Fruit fly (Drosophila melanogaster): ENCODE data around the gene Syx5.
A peak's percentile ranks its signal among the peaks of the same experiment; 100 is the strongest.

Gene Syx5

dm6 chr2L:16286360-16287005 is 20.7 kb upstream of the Syx5 start:
- TF ChIP-seq Pif1A (GFP tag; optimal IDR thresholded peaks at IDR 0.05) (peak; percentile 83), CG8159 (tag; optimal IDR thresholded peaks at IDR 0.05) (peak; percentile 80), CG13204 (GFP tag; optimal IDR thresholded peaks at IDR 0.05) (peak; percentile 71), CG9948 (tag; optimal IDR thresholded peaks at IDR 0.05) (peak; percentile 74), CG14655 (GFP tag; optimal IDR thresholded peaks at IDR 0.05) (peak; percentile 81), Pif1B (GFP tag; optimal IDR thresholded peaks at IDR 0.05) (peak; percentile 79), Snoo (tag; optimal IDR thresholded peaks at IDR 0.05) (peak; percentile 49), rn (GFP tag; IDR thresholded peaks at IDR 0.05) (no peak), CG15710 (tag; optimal IDR thresholded peaks at IDR 0.05) (peak; percentile 62), D1 (tag; optimal IDR thresholded peaks at IDR 0.05) (no peak), gl (tag; optimal IDR thresholded peaks at IDR 0.05) (peak; percentile 76), CG34367 (tag; optimal IDR thresholded peaks at IDR 0.05) (peak; percentile 60), EcR (GFP tag; optimal IDR thresholded peaks at IDR 0.05) (peak; percentile 57), CG4496 (GFP tag; IDR thresholded peaks at IDR 0.05) (no peak), CG8301 (tag; optimal IDR thresholded peaks at IDR 0.05) (peak; percentile 79), CG17806 (tag; optimal IDR thresholded peaks at IDR 0.05) (peak; percentile 75)

dm6 chr2L:16287006-16287601 is 20.0 kb upstream of the Syx5 start:
- TF ChIP-seq gl (tag; optimal IDR thresholded peaks at IDR 0.05): no peak
- no peak for TF ChIP-seq CG4496 (GFP tag; IDR thresholded peaks at IDR 0.05)
- TF ChIP-seq Snoo (tag; optimal IDR thresholded peaks at IDR 0.05): no peak
- no peak for TF ChIP-seq rn (GFP tag; IDR thresholded peaks at IDR 0.05)

- TF ChIP-seq CG8159 (tag; optimal IDR thresholded peaks at IDR 0.05) (peak; percentile 50), CG34367 (tag; optimal IDR thresholded peaks at IDR 0.05) (peak; percentile 34), CG4496 (GFP tag; IDR thresholded peaks at IDR 0.05) (no peak), Pif1A (GFP tag; optimal IDR thresholded peaks at IDR 0.05) (no peak), CG12605 (GFP tag; IDR thresholded peaks at IDR 0.05) (no peak), CG13204 (GFP tag; optimal IDR thresholded peaks at IDR 0.05) (peak; percentile 48), CG10348 (GFP tag; IDR thresholded peaks at IDR 0.05) (no peak), CG9948 (tag; optimal IDR thresholded peaks at IDR 0.05) (no peak), rn (GFP tag; IDR thresholded peaks at IDR 0.05) (no peak), CG8301 (tag; optimal IDR thresholded peaks at IDR 0.05) (no peak), D1 (tag; optimal IDR thresholded peaks at IDR 0.05) (no peak), fd96Ca (GFP tag; IDR thresholded peaks at IDR 0.05) (no peak), CG15710 (tag; optimal IDR thresholded peaks at IDR 0.05) (peak; percentile 12), Ets98B (GFP tag; IDR thresholded peaks at IDR 0.05) (no peak), Pif1B (GFP tag; optimal IDR thresholded peaks at IDR 0.05) (peak; percentile 64), gl (tag; optimal IDR thresholded peaks at IDR 0.05) (peak; percentile 18), EcR (GFP tag; optimal IDR thresholded peaks at IDR 0.05) (no peak), Snoo (tag; optimal IDR thresholded peaks at IDR 0.05) (peak; percentile 57), CG17806 (tag; optimal IDR thresholded peaks at IDR 0.05) (peak; percentile 1), CG32121 (GFP tag; IDR thresholded peaks at IDR 0.05) (no peak), CG14655 (GFP tag; optimal IDR thresholded peaks at IDR 0.05) (no peak)
Measured at dm6 chr2L:16287602-16288392, 19.3 kb upstream of the Syx5 start, which contains the start of the genes crp and pkaap. TSS of gene crp (minus strand) at chr2L:16287730. TSS of gene pkaap (plus strand) at chr2L:16288290.

DNA sequence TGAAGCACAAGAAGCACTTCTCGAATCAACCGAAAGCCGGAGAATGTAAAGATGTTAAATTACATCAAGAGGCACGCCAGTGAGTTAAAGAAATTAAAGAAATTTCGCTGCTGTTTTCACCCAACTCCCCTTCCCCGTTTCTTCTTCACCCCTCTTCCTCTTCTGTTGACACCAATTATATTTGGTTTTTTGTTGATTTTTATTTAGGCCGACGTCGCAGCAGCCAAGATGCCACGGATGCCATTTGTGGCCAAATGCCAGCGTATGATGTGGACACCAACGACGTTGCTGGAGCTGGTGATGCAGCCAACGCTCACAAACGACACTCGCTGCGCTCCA is 18.8 kb upstream of the Syx5 start:
- no peak for TF ChIP-seq CG9948 (tag; optimal IDR thresholded peaks at IDR 0.05)
- TF ChIP-seq Pif1B (GFP tag; optimal IDR thresholded peaks at IDR 0.05): no peak
- no peak for TF ChIP-seq Ets98B (GFP tag; IDR thresholded peaks at IDR 0.05)

dm6 chr2L:16290984-16291383 is 16.2 kb upstream of the Syx5 start, which contains the start of gene CG17329:
TSS of gene CG17329 (plus strand) at chr2L:16291284.
- TF ChIP-seq CG8159 (tag; optimal IDR thresholded peaks at IDR 0.05) (no peak), Pif1A (GFP tag; optimal IDR thresholded peaks at IDR 0.05) (no peak), CG15710 (tag; optimal IDR thresholded peaks at IDR 0.05) (no peak), Ets98B (GFP tag; IDR thresholded peaks at IDR 0.05) (no peak), CG14655 (GFP tag; optimal IDR thresholded peaks at IDR 0.05) (no peak), CG9948 (tag; optimal IDR thresholded peaks at IDR 0.05) (no peak), gl (tag; optimal IDR thresholded peaks at IDR 0.05) (no peak), fd96Ca (GFP tag; IDR thresholded peaks at IDR 0.05) (no peak), D1 (tag; optimal IDR thresholded peaks at IDR 0.05) (no peak), CG8301 (tag; optimal IDR thresholded peaks at IDR 0.05) (no peak), Pif1B (GFP tag; optimal IDR thresholded peaks at IDR 0.05) (no peak), CG34367 (tag; optimal IDR thresholded peaks at IDR 0.05) (no peak), CG32121 (GFP tag; IDR thresholded peaks at IDR 0.05) (no peak), CG4496 (GFP tag; IDR thresholded peaks at IDR 0.05) (no peak), Snoo (tag; optimal IDR thresholded peaks at IDR 0.05) (no peak)

All from whole organism, pupa.